Fruit fly (Drosophila melanogaster) whole organism, larva: Measurements from ENCODE around the gene CG33234.
A peak's percentile ranks its signal among the peaks of the same experiment; 100 is the strongest.

Experiments used
- noc ChIP-seq: fragments of 200-800 bp; sonication (Bioruptor generic); optimal IDR thresholded peaks from 3 replicates; lab custom pipeline; 2019; ENCODE audit warnings: missing biosample characterization, mild to moderate bottlenecking, missing genetic modification characterization, moderate library complexity

CG33234 gene

dm6 chr3L:2661322-2661721 is at the start of gene CG33234:
TSS of gene CG33234 (plus strand) at chr3L:2661622.
- TF ChIP-seq noc: no peak

dm6 chr3L:2614222-2614621 is 47.2 kb upstream of the CG33234 start:
- TF ChIP-seq noc: no peak

- no peak for TF ChIP-seq noc
These were observed 31.5 kb upstream of the CG33234 start, which contains the start of gene Pxn for dm6 chr3L:2629964-2630363. TSS of gene Pxn (minus strand) at chr3L:2630064.

dm6 chr3L:2631406-2631805 is 30.0 kb upstream of the CG33234 start, which contains the start of the genes CG42245 and MEP-1:
TSS of gene CG42245 (plus strand) at chr3L:2631715.
TSS of gene MEP-1 (plus strand) at chr3L:2631715.
- no peak for TF ChIP-seq noc

dm6 chr3L:2632048-2632762 is 29.2 kb upstream of the CG33234 start:
- TF ChIP-seq noc: no peak

- no peak for TF ChIP-seq noc
These were observed 28.7 kb upstream of the CG33234 start for dm6 chr3L:2632763-2633100.

- peak; percentile 62 for TF ChIP-seq noc
These were observed 26.3 kb upstream of the CG33234 start for dm6 chr3L:2634929-2635799.

- no peak for TF ChIP-seq noc
These were observed 25.1 kb upstream of the CG33234 start for dm6 chr3L:2636023-2636968.

- TF ChIP-seq noc: no peak
These were observed 18.1 kb upstream of the CG33234 start, which contains the start of gene CG14949 for dm6 chr3L:2643324-2643723. TSS of gene CG14949 (minus strand) at chr3L:2643424.

- no peak for TF ChIP-seq noc
These were observed 16.4 kb upstream of the CG33234 start, which contains the start of gene CG1143 for dm6 chr3L:2645068-2645467. TSS of gene CG1143 (plus strand) at chr3L:2645368.

dm6 chr3L:2647523-2648378 is 13.7 kb upstream of the CG33234 start, which contains the start of gene CG1246:
TSS of gene CG1246 (plus strand) at chr3L:2648048.
- TF ChIP-seq noc: peak; percentile 68

dm6 chr3L:2651800-2652199 is 9.6 kb upstream of the CG33234 start, which contains the start of the genes ProRS-m, CG42304 and Snup:
TSS of gene ProRS-m (minus strand) at chr3L:2651850.
TSS of gene CG42304 (plus strand) at chr3L:2652088.
TSS of gene Snup (plus strand) at chr3L:2652088.
- no peak for TF ChIP-seq noc

- TF ChIP-seq noc: no peak
These were observed 2.1 kb upstream of the CG33234 start, which contains the start of gene CG33233 for dm6 chr3L:2659339-2659738. TSS of gene CG33233 (plus strand) at chr3L:2659639.

- no peak for TF ChIP-seq noc
These were observed 41.1 kb downstream of the CG33234 start for dm6 chr3L:2702474-2702873.

dm6 chr3L:2711462-2712040 is 50.1 kb downstream of the CG33234 start, which contains the start of gene Fife:
TSS of gene Fife (minus strand) at chr3L:2711690.
- no peak for TF ChIP-seq noc
